Worm (Caenorhabditis elegans) whole organism, early embryonic: ENCODE results near the gene C55A1.1.
"Not testable (repeated sequence)": the region's sequence is repeated elsewhere in the genome, so short reads cannot be mapped to it uniquely, and the experiment has no call there.

Experiments used
- ama-1 ChIP-seq: fragments of 150-350 bp; optimal IDR thresholded peaks from 2 replicates; lab custom pipeline; 2014
- tbx-11 ChIP-seq: fragments of 200-800 bp; sonication (Bioruptor generic); IDR thresholded peaks from 2 replicates; pipeline ENCODE4 v1.3.6; 2022; ENCODE audit warnings: missing genetic modification characterization, missing compliant biosample characterization
- tbx-37 ChIP-seq: fragments of 200-800 bp; sonication (Bioruptor generic); conservative IDR thresholded peaks from 2 replicates; pipeline ENCODE4 v1.3.6; 2022; ENCODE audit warnings: missing genetic modification reagents, missing genetic modification characterization, missing compliant biosample characterization

Gene C55A1.1

ce11 chrV:15668870-15669269 is 47.3 kb downstream of the C55A1.1 start, which contains the start of gene K06B4.4:
TSS of gene K06B4.4 (plus strand) at chrV:15669170.
- TF ChIP-seq tbx-11 (GFP tag; lab: Robert Waterston, UW), result no peak

- TF ChIP-seq tbx-11 (GFP tag; lab: Robert Waterston, UW); tbx-37 (GFP tag; lab: Robert Waterston, UW); ama-1 (lab: Kevin White, UChicago): not testable (repeated sequence)
Measured at ce11 chrV:15670139-15670538, 48.5 kb downstream of the C55A1.1 start, which contains the start of gene K06B4.15. TSS of gene K06B4.15 (plus strand) at chrV:15670439.
